Worm (Caenorhabditis elegans): Measurements from ENCODE around the gene nhr-221.

- TF ChIP-seq ama-1 (optimal IDR thresholded peaks at IDR 0.05) (no peak), hmg-4 (GFP tag; optimal IDR thresholded peaks at IDR 0.05) (no peak), ets-7 (tag; optimal IDR thresholded peaks at IDR 0.05) (no peak), F13C5.2 (tag; optimal IDR thresholded peaks at IDR 0.05) (no peak), aly-1 (tag; optimal IDR thresholded peaks at IDR 0.05) (no peak), tra-4 (tag; optimal IDR thresholded peaks at IDR 0.05) (no peak), flt-1 (GFP tag; IDR thresholded peaks at IDR 0.05) (no peak), scrt-1 (GFP tag; IDR thresholded peaks at IDR 0.05) (no peak), ceh-13 (GFP tag; optimal IDR thresholded peaks at IDR 0.05) (no peak), ceh-36 (tag; optimal IDR thresholded peaks at IDR 0.05) (no peak), sea-1 (GFP tag; conservative IDR thresholded peaks at IDR 0.05) (no peak), pes-1 (GFP tag; IDR thresholded peaks at IDR 0.05) (no peak), tbx-11 (GFP tag; IDR thresholded peaks at IDR 0.05) (no peak)
Observed at ce11 chrV:3505745-3506144, 29.4 kb downstream of the nhr-221 start.

Measured in whole organism, early embryonic.